Worm (Caenorhabditis elegans): ENCODE data around the gene srsx-1.

The srsx-1 gene

DNA sequence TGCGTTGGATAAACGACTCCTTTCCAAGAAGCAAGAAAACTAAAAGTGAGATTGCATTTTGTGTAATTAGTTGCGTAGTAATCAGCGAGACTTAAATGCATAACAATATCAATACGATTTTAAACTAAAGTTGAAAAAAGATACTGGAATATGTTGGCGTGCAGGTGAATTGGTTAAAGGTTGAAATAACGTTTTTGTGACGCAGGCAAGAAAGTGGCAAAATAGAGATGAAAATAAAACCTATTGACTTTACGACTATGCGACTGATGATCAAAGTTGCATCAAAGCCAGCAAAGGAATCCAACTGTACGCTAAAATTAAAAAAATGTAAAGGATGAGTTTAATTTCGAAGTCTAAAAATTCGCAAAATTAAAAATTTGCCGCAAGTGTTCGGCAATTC is 12.5 kb downstream of the srsx-1 start, which contains the start of gene srh-102:
Gene srh-102 (minus strand): TSS at position 101 of the 400 bp plus-strand sequence.
- TF ChIP-seq hmg-20 (GFP tag; IDR thresholded peaks at IDR 0.05) (no peak), lsl-1 (GFP tag; optimal IDR thresholded peaks at IDR 0.05) (no peak)

DNA sequence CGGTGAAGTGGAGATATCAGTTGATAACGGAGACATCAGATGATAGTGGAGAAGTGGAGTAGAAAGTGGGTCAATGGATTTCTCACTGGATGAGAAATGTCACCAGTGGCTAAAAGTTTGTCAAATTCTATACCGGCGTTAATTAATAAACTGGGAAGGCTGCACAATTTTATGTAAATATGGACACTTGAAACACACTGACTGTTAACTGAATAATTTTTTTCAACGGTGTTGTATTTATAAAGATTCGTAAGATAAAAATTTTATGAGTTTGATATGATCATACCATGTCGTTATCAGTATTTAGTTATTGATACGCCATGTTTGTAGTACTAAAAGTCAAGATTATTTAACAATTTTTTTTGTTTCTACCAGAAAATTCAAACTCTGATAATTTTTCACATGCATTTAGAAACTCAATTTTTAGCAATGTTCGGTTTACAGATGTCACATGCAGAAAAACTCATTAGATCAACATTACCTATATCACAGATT is 18.4 kb downstream of the srsx-1 start, which contains the start of gene F40D4.12:
Gene F40D4.12 (plus strand): TSS at position 445 of the 495 bp plus-strand sequence.
- TF ChIP-seq lsl-1 (GFP tag; optimal IDR thresholded peaks at IDR 0.05) (no peak), let-607 (tag; optimal IDR thresholded peaks at IDR 0.05) (no peak), T26A5.8 (tag; optimal IDR thresholded peaks at IDR 0.05) (no peak), cebp-2 (GFP tag; IDR thresholded peaks at IDR 0.05) (no peak), ztf-18 (tag; optimal IDR thresholded peaks at IDR 0.05) (no peak), ceh-100 (GFP tag; IDR thresholded peaks at IDR 0.05) (no peak), aptf-3 (GFP tag; IDR thresholded peaks at IDR 0.05) (no peak), madf-6 (GFP tag; IDR thresholded peaks at IDR 0.05) (no peak), lin-26 (GFP tag; IDR thresholded peaks at IDR 0.05) (no peak), ceh-91 (GFP tag; IDR thresholded peaks at IDR 0.05) (no peak), Y79H2A.3 (GFP tag; conservative IDR thresholded peaks at IDR 0.05) (no peak)

DNA sequence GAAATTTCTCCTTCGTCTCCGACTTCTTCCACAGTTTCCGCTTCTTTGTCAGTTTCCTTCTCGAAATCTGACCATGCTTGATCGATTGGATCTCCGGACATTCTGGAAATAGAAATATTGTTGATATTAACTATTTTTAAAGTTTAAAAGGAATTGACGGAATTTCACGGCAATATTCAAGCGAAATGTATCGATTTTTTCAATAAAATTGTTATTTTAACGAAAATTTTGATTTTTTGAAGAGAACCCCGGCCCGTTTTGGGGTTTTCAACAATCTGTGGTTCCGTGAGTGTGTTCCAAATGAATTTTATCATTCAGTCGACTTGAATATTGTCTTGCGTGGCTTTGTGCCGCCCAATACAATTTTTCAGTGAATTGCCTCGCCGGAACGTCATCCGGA is 20.7 kb downstream of the srsx-1 start, which contains the start of gene F40D4.13:
Gene F40D4.13 (minus strand): TSS at position 101 of the 400 bp plus-strand sequence.
- no peak for TF ChIP-seq F49E8.2 (tag; optimal IDR thresholded peaks at IDR 0.05; ENCODE audit: insufficient read depth)
- TF ChIP-seq mcd-1 (GFP tag; IDR thresholded peaks at IDR 0.05) = no peak
- no peak for TF ChIP-seq snpc-3.4 (tag; optimal IDR thresholded peaks at IDR 0.05)
- TF ChIP-seq egl-18 (GFP tag; IDR thresholded peaks at IDR 0.05) = no peak
- no peak for TF ChIP-seq lin-54 (GFP tag; optimal IDR thresholded peaks at IDR 0.05)
- TF ChIP-seq dpff-1 (tag; optimal IDR thresholded peaks at IDR 0.05) = no peak
- no peak for TF ChIP-seq ccch-3 (GFP tag; optimal IDR thresholded peaks at IDR 0.05)
- TF ChIP-seq pha-4 (tag; optimal IDR thresholded peaks at IDR 0.05) = no peak

DNA sequence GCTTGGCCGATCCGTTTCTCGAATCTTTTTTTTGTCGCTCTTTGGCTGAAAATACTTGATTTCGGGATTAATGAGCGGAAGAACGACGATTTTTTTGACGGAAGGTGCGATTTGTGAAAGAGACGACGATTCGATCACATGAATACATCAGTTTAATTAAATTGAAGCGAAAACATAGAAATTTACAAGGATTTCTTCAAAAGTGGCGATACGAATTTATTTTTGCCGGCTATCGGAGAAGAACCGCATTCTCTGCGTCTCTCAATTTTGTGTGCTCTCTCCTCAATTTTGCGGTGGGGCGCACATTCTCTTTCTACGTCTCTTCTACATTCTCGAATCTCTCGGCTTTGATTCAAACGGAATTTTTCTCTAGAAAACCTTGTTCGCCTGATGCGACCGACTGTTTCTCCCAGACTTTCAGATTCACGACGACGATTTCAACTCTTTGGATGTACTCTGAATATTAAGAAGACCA is 22.4 kb downstream of the srsx-1 start, which contains the start of gene F40D4.17:
Gene F40D4.17 (minus strand): TSS at position 51 of the 475 bp plus-strand sequence.
- TF ChIP-seq nhr-27 (tag; optimal IDR thresholded peaks at IDR 0.05) (no peak), sea-2 (GFP tag; IDR thresholded peaks at IDR 0.05) (no peak), hmg-1.2 (GFP tag; IDR thresholded peaks at IDR 0.05) (peak; percentile 96), ztf-18 (tag; optimal IDR thresholded peaks at IDR 0.05) (no peak), hmg-20 (GFP tag; IDR thresholded peaks at IDR 0.05) (no peak), mel-28 (tag; optimal IDR thresholded peaks at IDR 0.05; ENCODE audit: borderline replicate concordance) (no peak), aptf-2 (GFP tag; conservative IDR thresholded peaks at IDR 0.05) (no peak), snpc-4 (GFP tag; optimal IDR thresholded peaks at IDR 0.05) (no peak), snpc-4 (tag; optimal IDR thresholded peaks at IDR 0.05) (peak in 1 of 4 experiments; percentile 45), cebp-1 (GFP tag; IDR thresholded peaks at IDR 0.05) (no peak), cebp-1 (tag; optimal IDR thresholded peaks at IDR 0.05) (no peak), F10E7.11 (tag; optimal IDR thresholded peaks at IDR 0.05) (no peak), ztf-22 (GFP tag; optimal IDR thresholded peaks at IDR 0.05) (no peak), madf-10 (tag; optimal IDR thresholded peaks at IDR 0.05) (no peak), efl-1 (GFP tag; optimal IDR thresholded peaks at IDR 0.05) (no peak)
